Worm (Caenorhabditis elegans): ENCODE measurements around the gene F55H2.5.

Gene F55H2.5

DNA sequence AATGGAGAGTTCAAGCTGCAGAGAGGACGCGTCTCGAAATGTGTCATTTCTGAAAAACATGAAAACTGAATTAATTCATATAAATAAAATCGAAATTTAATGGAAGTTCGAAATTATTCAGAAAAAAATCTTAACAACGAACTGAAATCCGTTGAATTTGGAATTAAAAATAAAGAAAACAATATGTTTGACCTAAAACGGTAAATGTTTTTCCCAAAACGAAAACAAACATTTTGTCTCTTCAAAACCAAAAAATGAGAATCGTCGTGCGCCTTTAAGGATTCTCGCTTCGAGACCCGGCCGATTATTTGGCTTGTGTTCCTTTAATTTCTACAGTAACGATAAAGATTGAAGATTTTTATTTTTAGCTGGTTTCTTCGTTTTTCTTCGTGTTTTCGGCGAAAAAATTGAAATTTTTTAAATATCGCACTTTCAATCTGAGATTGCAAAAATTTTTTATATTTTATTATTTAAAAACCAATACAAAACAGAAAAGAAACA lies 48.2 kb downstream of the F55H2.5 start, which contains the start of gene C48B4.7:
C48B4.7 (minus strand) TSS at position 51 of the 501 bp plus-strand sequence.
- no peak for TF ChIP-seq unc-55 (GFP tag; optimal IDR thresholded peaks at IDR 0.05)
- TF ChIP-seq unc-42 (tag; optimal IDR thresholded peaks at IDR 0.05): no peak
- no peak for TF ChIP-seq pax-1 (tag; optimal IDR thresholded peaks at IDR 0.05)
- TF ChIP-seq ceh-48 (tag; optimal IDR thresholded peaks at IDR 0.05): no peak
- TF ChIP-seq C08G9.2 (tag; optimal IDR thresholded peaks at IDR 0.05): no peak
- TF ChIP-seq tbx-7 (tag; optimal IDR thresholded peaks at IDR 0.05): no peak
- TF ChIP-seq ceh-34 (tag; optimal IDR thresholded peaks at IDR 0.05): no peak
- no peak for TF ChIP-seq K02D7.2 (tag; optimal IDR thresholded peaks at IDR 0.05)

DNA sequence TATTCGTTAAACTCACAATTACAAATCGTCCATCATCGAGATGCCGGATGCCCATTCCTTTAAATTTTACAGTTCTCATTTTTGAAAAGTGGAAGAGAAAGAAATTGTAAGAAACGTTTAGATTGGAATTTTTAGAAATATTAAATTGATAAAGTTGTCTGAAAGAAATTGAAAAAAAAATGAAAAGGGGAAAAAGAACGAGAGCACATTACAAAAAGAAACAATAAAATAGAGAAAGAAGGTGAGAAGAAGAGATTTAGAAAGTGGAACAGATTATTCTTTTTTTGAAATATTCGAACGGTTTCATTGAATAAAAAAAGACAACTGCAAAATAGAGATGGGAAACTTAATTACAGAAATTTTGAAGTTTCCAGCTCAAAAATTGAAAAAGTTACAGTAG lies 49.9 kb downstream of the F55H2.5 start, which contains the start of gene C48B4.8:
C48B4.8 (minus strand) TSS at position 101 of the 400 bp plus-strand sequence.
- no peak for TF ChIP-seq elt-4 (tag; optimal IDR thresholded peaks at IDR 0.05)
- no peak for TF ChIP-seq K02D7.2 (tag; optimal IDR thresholded peaks at IDR 0.05)
- no peak for TF ChIP-seq pqm-1 (tag; optimal IDR thresholded peaks at IDR 0.05)
- no peak for TF ChIP-seq elt-2 (tag; optimal IDR thresholded peaks at IDR 0.05)
- no peak for TF ChIP-seq ceh-6 (GFP tag; optimal IDR thresholded peaks at IDR 0.05)
- TF ChIP-seq unc-42 (tag; optimal IDR thresholded peaks at IDR 0.05): no peak
- no peak for TF ChIP-seq hlh-8 (tag; optimal IDR thresholded peaks at IDR 0.05)
- no peak for TF ChIP-seq nhr-11 (tag; optimal IDR thresholded peaks at IDR 0.05)
- TF ChIP-seq ztf-16 (tag; optimal IDR thresholded peaks at IDR 0.05): no peak
- no peak for TF ChIP-seq madf-2 (tag; optimal IDR thresholded peaks at IDR 0.05)
- no peak for TF ChIP-seq odd-2 (tag; optimal IDR thresholded peaks at IDR 0.05)
